Worm (Caenorhabditis elegans) whole organism, L3 larva: ENCODE measurements around the gene tag-280.
A peak's percentile ranks its signal among the peaks of the same experiment; 100 is the strongest.

ENCODE experiments used
- ceh-16 ChIP-seq: sonication (generic microtip); optimal IDR thresholded peaks from 2 replicates; lab custom pipeline; 2017; ENCODE audit warnings: missing biosample characterization, missing genetic modification characterization
- ceh-28 ChIP-seq: fragments of 150-350 bp; optimal IDR thresholded peaks from 2 replicates; lab custom pipeline; 2014; ENCODE audit warnings: missing biosample characterization, missing genetic modification reagents, missing genetic modification characterization
- ceh-9 ChIP-seq: sonication (generic microtip); optimal IDR thresholded peaks from 2 replicates; lab custom pipeline; 2018; ENCODE audit warnings: missing biosample characterization, missing genetic modification characterization
- daf-12 ChIP-seq: fragments of 150-350 bp; optimal IDR thresholded peaks from 2 replicates; lab custom pipeline; 2014; ENCODE audit warnings: missing biosample characterization, missing genetic modification reagents, missing genetic modification characterization
- egl-27 ChIP-seq: sonication (generic microtip); optimal IDR thresholded peaks from 4 replicates; lab custom pipeline; 2017; ENCODE audit warnings: missing biosample characterization, missing genetic modification reagents, missing genetic modification characterization
- egl-5 ChIP-seq: fragments of 150-350 bp; optimal IDR thresholded peaks from 2 replicates; lab custom pipeline; 2017; ENCODE audit warnings: missing biosample characterization, missing genetic modification reagents, missing genetic modification characterization, inconsistent platforms
- elt-3 ChIP-seq, 3 experiments: fragments of 150-350 bp in 1 of 3; sonication (generic microtip) in 2 of 3; optimal IDR thresholded peaks; 2 replicates in 2 of 3; 4 replicates in 1 of 3; lab custom pipeline; 2014 to 2017; ENCODE audit warnings: missing biosample characterization in 3 of 3, missing genetic modification characterization in 3 of 3
- eor-1 ChIP-seq, 2 experiments: fragments of 150-350 bp; optimal IDR thresholded peaks; 2 replicates each; lab custom pipeline; 2014 to 2018; ENCODE audit warnings: missing biosample characterization in 2 of 2, missing genetic modification characterization in 2 of 2
- fkh-10 ChIP-seq: sonication (generic microtip); optimal IDR thresholded peaks from 2 replicates; lab custom pipeline; 2017; ENCODE audit warnings: missing biosample characterization, missing genetic modification reagents, missing genetic modification characterization
- fkh-2 ChIP-seq: fragments of 150-350 bp; optimal IDR thresholded peaks from 2 replicates; lab custom pipeline; 2014; ENCODE audit warnings: missing biosample characterization, missing genetic modification reagents, missing genetic modification characterization
- hmg-11 ChIP-seq: sonication (generic microtip); optimal IDR thresholded peaks from 2 replicates; lab custom pipeline; 2016; ENCODE audit warnings: missing genetic modification characterization, missing compliant biosample characterization
- jun-1 ChIP-seq: fragments of 150-350 bp; optimal IDR thresholded peaks from 2 replicates; lab custom pipeline; 2014; ENCODE audit warnings: missing biosample characterization, missing genetic modification reagents, missing genetic modification characterization
- lin-15B ChIP-seq: fragments of 150-350 bp; optimal IDR thresholded peaks from 2 replicates; lab custom pipeline; 2014; ENCODE audit warnings: missing biosample characterization, missing genetic modification characterization
- lin-39 ChIP-seq: fragments of 150-350 bp; optimal IDR thresholded peaks from 2 replicates; lab custom pipeline; 2018; ENCODE audit warnings: missing biosample characterization, missing genetic modification reagents, missing genetic modification characterization
- lsy-12 ChIP-seq: sonication (generic microtip); optimal IDR thresholded peaks from 2 replicates; lab custom pipeline; 2016; ENCODE audit warnings: mild to moderate bottlenecking, missing genetic modification characterization, missing compliant biosample characterization
- nfya-1 ChIP-seq: sonication (generic microtip); optimal IDR thresholded peaks from 2 replicates; lab custom pipeline; 2017; ENCODE audit warnings: missing genetic modification characterization, mild to moderate bottlenecking, missing compliant biosample characterization, antibody characterized with exemption, moderate library complexity; ENCODE audit not compliant: insufficient read depth
- nhr-11 ChIP-seq: fragments of 150-350 bp; optimal IDR thresholded peaks from 2 replicates; lab custom pipeline; 2014; ENCODE audit warnings: missing biosample characterization, missing genetic modification characterization
- nhr-237 ChIP-seq: fragments of 150-350 bp; optimal IDR thresholded peaks from 2 replicates; lab custom pipeline; 2014; ENCODE audit warnings: missing biosample characterization, missing genetic modification characterization
- nhr-43 ChIP-seq: sonication (generic microtip); optimal IDR thresholded peaks from 2 replicates; lab custom pipeline; 2016; ENCODE audit warnings: mild to moderate bottlenecking, missing genetic modification characterization, missing compliant biosample characterization; ENCODE audit not compliant: poor library complexity, severe bottlenecking
- nhr-76 ChIP-seq: fragments of 150-350 bp; sonication (generic microtip); optimal IDR thresholded peaks from 5 replicates; lab custom pipeline; 2014; ENCODE audit warnings: missing biosample characterization, missing genetic modification characterization
- nhr-77 ChIP-seq: fragments of 150-350 bp; optimal IDR thresholded peaks from 2 replicates; lab custom pipeline; 2014; ENCODE audit warnings: missing biosample characterization, missing genetic modification characterization
- pha-4 ChIP-seq: fragments of 150-350 bp; optimal IDR thresholded peaks from 2 replicates; lab custom pipeline; 2014; ENCODE audit warnings: missing biosample characterization, missing genetic modification reagents, missing genetic modification characterization
- pqm-1 ChIP-seq: fragments of 150-350 bp; optimal IDR thresholded peaks from 2 replicates; lab custom pipeline; 2017; ENCODE audit warnings: missing biosample characterization, missing genetic modification characterization, inconsistent platforms
- sea-2 ChIP-seq: fragments of 150-350 bp; sonication (generic microtip); optimal IDR thresholded peaks from 4 replicates; lab custom pipeline; 2014; ENCODE audit warnings: missing biosample characterization, missing genetic modification reagents, missing genetic modification characterization
- skn-1 ChIP-seq: fragments of 150-350 bp; optimal IDR thresholded peaks from 2 replicates; lab custom pipeline; 2014; ENCODE audit warnings: missing biosample characterization, missing genetic modification characterization
- tbx-2 ChIP-seq: sonication (generic microtip); optimal IDR thresholded peaks from 2 replicates; lab custom pipeline; 2016; ENCODE audit warnings: mild to moderate bottlenecking, missing genetic modification characterization, missing compliant biosample characterization
- unc-39 ChIP-seq: sonication (generic microtip); optimal IDR thresholded peaks from 4 replicates; lab custom pipeline; 2017; ENCODE audit warnings: missing biosample characterization, missing genetic modification characterization
- zag-1 ChIP-seq: fragments of 150-350 bp; optimal IDR thresholded peaks from 2 replicates; lab custom pipeline; 2014; ENCODE audit warnings: missing biosample characterization, missing genetic modification characterization

The tag-280 gene

DNA sequence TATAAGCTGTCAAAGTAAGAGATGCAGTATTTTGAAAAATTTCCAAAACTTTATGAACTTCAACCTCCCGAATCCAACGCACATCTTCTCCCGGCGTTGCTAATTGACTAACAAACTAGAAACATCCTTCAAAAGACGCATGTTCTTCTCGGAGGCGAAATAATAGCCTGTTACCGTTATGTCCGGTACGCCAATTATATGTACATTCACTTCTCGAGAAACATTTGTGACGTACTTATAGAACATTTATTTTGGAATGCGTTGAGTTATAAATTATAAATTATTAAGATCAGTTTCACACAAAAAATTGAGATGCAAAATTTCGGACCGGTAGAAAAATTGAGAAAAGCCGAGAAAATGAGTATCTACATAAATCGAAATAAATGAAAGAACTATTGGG, 36.5 kb downstream of the tag-280 start, which contains the start of gene T21B4.3:
T21B4.3 (minus strand) TSS at position 101 of the 400 bp plus-strand sequence.
- no peak for TF ChIP-seq ceh-16
- TF ChIP-seq nhr-237 (tag; lab: Kevin White, UChicago) = no peak
- no peak for TF ChIP-seq daf-12 (tag; lab: Kevin White, UChicago)
- no peak for TF ChIP-seq pha-4
- TF ChIP-seq zag-1 (tag; lab: Kevin White, UChicago) = no peak
- no peak for TF ChIP-seq nhr-43 (tag; lab: Kevin White, UChicago)
- TF ChIP-seq nhr-76 = no peak
- TF ChIP-seq egl-5 = no peak
- no peak for TF ChIP-seq tbx-2 (tag; lab: Kevin White, UChicago)
- TF ChIP-seq jun-1 (tag; lab: Kevin White, UChicago) = no peak
- no peak for TF ChIP-seq eor-1 (tag; optimal IDR thresholded peaks at IDR 0.05; lab: Kevin White, UChicago)
- no peak for TF ChIP-seq unc-39 (tag; lab: Kevin White, UChicago)
- TF ChIP-seq ceh-9 (tag; lab: Kevin White, UChicago) = no peak
- no peak for TF ChIP-seq skn-1 (tag; lab: Kevin White, UChicago)
- no peak for TF ChIP-seq lsy-12 (tag; lab: Kevin White, UChicago)
- TF ChIP-seq hmg-11 (tag; lab: Kevin White, UChicago) = no peak

DNA sequence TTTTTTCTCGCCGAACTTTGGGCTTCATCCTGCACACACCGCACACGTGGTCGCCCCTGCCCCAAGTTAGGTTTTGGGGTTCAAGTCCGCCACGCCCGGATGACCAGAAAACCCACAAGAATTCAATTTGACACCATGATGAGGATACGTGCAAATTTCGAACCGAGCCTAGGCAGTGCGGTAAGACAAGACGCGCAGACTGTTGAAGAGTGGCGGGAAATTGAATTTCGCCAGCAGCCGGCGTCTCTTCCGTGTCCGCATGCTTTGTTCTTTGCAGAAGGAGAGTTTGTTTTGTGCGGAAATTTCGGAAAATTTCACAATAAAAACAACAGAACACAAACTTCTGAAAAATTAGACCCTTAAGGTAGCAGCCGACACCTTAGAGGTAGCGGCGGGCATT, 39.5 kb downstream of the tag-280 start:
- no peak for TF ChIP-seq hmg-11 (tag; lab: Kevin White, UChicago)
- peak; percentile 2 for TF ChIP-seq fkh-10 (GFP tag; lab: Kevin White, UChicago)

DNA sequence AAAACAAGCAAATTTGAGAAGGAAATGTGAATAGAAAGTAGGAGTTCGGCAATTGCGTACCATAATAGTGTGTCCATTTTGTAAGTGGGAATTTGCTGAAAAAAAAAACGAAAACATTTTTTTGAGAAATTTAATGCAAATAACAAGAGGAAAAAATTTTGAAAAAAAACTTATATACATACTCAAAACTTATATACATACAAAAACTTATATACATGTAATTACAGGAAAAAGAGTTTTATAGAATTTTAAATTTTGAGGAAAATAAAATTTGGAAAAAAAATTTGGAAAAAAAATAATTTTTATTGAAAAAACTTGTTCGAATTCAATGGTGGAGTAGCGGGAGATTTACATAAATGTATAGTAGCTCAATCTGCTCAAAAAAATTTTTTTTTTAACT, 42.3 kb downstream of the tag-280 start, which contains the start of gene ador-1:
ador-1 (minus strand) TSS at position 101 of the 400 bp plus-strand sequence.
- TF ChIP-seq nhr-43 (tag; lab: Kevin White, UChicago) (no peak), sea-2 (no peak), nhr-76 (no peak), ceh-28 (tag; lab: Kevin White, UChicago) (no peak), nfya-1 (no peak), eor-1 (tag; optimal IDR thresholded peaks at IDR 0.05; lab: Kevin White, UChicago) (no peak)

DNA sequence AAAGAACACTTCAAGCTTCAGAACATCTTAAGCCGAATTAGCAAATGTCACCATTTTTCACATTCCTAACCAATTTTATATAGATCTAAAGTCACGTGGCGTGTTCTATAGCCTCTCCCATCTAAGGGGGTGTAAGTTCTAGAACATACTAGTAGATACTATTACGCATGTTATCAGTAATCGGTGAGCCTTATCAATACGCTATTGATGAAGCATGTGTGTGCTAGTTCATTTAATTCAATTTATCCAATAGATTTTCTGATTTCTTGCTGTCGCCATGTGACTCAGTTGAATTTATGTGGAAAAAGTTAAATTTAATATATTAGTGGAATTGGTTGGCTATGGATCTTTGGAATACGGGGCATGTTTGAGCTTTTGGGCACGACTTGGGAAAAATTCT, 46.1 kb downstream of the tag-280 start:
- TF ChIP-seq zag-1 (tag; lab: Kevin White, UChicago) = no peak
- TF ChIP-seq lin-39 (tag; lab: Kevin White, UChicago) = no peak
- TF ChIP-seq nfya-1 = no peak
- peak; percentile 10 for TF ChIP-seq nhr-11 (tag; lab: Kevin White, UChicago)
- no peak for TF ChIP-seq hmg-11 (tag; lab: Kevin White, UChicago)
- no peak for TF ChIP-seq pqm-1 (tag; lab: Kevin White, UChicago)

DNA sequence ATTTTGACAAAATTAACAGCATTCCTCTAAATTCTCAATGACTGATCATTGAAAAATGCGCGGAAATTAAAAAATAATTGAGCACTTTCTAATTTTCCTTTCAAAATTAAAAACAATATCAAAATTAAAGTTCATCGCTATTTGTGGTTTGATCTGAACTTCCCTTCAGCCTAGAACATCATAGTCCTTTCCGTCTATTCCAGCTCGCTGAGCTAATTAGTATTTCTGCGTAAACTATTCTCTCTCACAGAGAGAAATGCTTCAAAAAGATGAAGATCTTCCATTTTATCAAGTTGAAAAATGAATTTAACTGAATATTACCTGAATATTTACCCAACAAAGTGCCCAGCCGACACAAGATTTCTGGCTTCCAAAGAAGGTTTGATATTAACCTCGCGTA, 46.6 kb downstream of the tag-280 start, which contains the start of gene srh-68:
srh-68 (plus strand) TSS at position 301 of the 400 bp plus-strand sequence.
- TF ChIP-seq fkh-2 (tag; lab: Kevin White, UChicago) = no peak
- TF ChIP-seq nhr-11 (tag; lab: Kevin White, UChicago) = no peak
- TF ChIP-seq, all 47 proteins: peak for 0

DNA sequence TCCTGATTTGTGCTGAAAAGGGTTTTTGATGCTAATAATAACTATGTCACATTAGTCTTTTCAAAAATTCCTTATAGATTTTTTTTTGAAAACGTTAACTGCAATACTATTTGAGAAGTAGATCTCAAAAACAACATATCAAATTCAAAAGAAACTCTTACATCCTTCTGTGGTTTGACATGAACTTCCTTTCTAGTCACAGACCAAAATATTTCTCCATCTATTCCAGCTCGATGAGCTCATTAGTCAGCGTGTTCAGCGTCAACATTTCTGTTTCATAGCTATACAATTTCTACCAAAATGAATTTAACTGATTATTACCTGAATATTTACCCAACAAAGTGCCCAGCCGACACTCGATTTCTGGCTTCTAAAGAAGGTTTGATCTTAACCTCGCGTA, 48.2 kb downstream of the tag-280 start, which contains the start of gene srh-67:
srh-67 (plus strand) TSS at position 301 of the 400 bp plus-strand sequence.
- TF ChIP-seq egl-27 (tag; lab: Kevin White, UChicago) (no peak), elt-3 (tag; optimal IDR thresholded peaks at IDR 0.05; lab: Kevin White, UChicago) (no peak), pqm-1 (tag; lab: Kevin White, UChicago) (no peak), nhr-237 (tag; lab: Kevin White, UChicago) (no peak), jun-1 (tag; lab: Kevin White, UChicago) (no peak), lin-15B (tag; lab: Kevin White, UChicago) (no peak), nhr-77 (tag; lab: Kevin White, UChicago) (no peak), pha-4 (no peak), ceh-16 (no peak)
